Worm (Caenorhabditis elegans) whole organism, dauer: ENCODE measurements around the gene npr-19.

Source experiments
- unc-62 ChIP-seq: sonication (generic microtip); optimal IDR thresholded peaks from 2 replicates; lab custom pipeline; 2017; ENCODE audit warnings: missing biosample characterization, missing genetic modification reagents, missing genetic modification characterization

npr-19 gene

DNA sequence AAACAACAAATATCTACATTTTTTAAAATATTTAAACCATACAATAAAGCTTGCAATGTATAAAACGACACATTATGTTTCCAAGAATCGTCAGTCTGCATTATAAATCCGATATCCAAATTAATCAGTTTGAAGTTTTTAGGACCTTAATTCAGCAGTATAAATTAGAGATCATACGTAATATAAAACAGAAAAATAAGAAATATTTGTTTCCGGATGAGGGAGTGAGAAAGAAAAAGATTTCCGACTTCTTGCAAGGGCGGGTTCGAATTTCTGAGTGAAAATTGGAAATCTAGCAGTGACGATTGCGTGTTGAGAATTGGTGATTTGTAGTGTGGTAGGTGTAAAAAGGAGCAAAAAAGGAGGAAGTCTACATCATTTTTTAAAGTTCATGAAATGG, at the start of gene npr-19:
TSS of gene npr-19 (minus strand) at position 101 of the 400 bp plus-strand sequence.
- TF ChIP-seq unc-62 (GFP tag; lab: Kevin White, UChicago): no peak

DNA sequence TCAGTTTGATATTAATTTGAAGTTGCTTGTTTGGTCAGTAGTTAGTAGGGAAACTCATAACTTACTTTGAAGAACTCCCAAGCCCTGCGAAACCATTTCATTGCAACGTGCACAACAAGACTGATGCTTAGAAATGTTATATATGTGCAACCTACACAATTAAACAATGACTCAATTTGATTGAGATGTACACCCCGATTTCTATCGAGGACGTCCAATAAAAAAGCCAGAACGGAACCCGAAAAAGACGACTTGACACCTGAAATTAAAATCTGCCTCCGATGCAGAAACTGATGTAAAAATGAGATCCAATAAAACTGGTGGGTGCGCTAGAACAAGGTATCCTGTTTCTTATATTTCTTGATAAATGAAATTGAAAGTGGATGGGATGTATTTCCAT, 49.4 kb upstream of the npr-19 start, which contains the start of gene T04G9.6:
TSS of gene T04G9.6 (minus strand) at position 101 of the 400 bp plus-strand sequence.
- no peak for TF ChIP-seq unc-62 (GFP tag; lab: Kevin White, UChicago)

DNA sequence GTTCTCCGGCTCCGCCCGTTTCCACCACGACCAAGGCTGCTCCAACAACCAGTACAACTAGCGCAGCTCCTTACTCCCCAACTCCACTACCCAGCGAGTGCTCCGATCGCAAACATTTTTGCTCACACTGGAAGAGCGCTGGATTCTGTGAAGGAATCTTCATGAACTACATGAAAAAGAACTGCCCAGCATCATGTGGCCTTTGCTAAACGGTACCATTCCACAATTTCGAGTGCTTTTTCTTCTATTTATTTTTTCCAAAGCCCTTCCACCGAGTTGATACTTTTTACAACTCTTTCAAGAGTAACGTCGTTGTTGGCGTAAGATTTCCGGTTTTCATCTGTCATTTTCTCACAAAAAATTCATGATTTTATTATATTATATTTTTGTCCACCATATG, 44.6 kb upstream of the npr-19 start:
- no peak for TF ChIP-seq unc-62 (GFP tag; lab: Kevin White, UChicago)

DNA sequence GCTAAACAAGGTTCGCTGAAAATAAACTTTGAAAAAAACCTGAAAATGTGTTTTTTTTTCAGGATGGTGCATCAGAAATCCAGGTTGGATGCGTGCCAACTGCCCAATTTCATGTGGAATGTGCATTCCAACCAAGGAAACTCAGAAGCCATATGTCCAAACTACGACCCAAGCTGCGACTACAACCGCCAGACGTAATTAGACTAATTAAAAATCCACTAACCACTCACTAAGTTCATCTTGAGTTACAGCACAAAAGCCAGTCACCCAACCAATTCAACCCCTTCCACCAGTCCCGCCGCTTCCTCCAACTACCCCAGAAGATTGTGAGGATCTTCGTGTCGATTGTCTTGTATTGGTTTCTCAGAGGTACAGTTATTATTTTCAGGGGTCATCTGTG, 43.8 kb upstream of the npr-19 start:
- no peak for TF ChIP-seq unc-62 (GFP tag; lab: Kevin White, UChicago)

DNA sequence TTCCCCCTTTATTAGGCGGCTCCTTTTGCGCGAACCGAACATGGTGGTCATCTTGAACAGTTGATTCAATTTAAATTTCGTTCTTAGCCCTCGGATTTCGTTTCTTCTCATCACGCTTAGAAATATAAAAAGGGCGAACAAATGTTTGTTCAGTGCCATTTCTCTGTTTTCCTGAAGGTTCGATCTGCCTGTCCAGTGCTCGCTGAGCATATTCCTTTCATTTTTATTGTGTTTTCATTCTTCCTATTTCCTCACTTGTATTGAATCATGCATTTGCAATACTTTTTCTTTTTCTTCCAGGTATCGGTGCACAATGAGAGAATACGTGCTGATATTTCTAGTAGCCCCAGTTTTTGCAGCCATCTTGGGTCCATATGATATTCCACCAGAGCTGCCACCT, 41.9 kb upstream of the npr-19 start, which contains the start of gene nas-15:
TSS of gene nas-15 (plus strand) at position 301 of the 400 bp plus-strand sequence.
- TF ChIP-seq unc-62 (GFP tag; lab: Kevin White, UChicago): no peak

DNA sequence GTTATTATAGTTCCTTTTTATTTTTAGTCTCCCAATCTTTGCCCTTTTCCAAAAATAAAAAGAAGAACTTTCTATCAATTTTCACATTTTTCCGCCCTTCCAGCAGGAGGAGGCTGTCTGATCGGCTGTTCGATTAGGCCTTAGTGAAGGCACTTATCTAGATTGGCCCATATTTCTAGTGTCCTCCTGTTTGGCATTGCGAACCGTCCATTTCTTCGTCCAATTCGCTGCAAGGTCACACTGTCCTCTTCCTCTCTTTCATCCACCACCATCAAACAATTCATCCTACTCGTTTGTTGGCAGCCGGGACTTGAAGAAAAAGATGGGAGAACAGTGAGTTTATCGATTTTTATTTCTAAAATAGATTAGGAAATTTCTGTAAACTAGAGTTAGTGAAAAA, 36.7 kb upstream of the npr-19 start, which contains the start of gene T04G9.4:
TSS of gene T04G9.4 (plus strand) at position 293 of the 400 bp plus-strand sequence.
- no peak for TF ChIP-seq unc-62 (GFP tag; lab: Kevin White, UChicago)

DNA sequence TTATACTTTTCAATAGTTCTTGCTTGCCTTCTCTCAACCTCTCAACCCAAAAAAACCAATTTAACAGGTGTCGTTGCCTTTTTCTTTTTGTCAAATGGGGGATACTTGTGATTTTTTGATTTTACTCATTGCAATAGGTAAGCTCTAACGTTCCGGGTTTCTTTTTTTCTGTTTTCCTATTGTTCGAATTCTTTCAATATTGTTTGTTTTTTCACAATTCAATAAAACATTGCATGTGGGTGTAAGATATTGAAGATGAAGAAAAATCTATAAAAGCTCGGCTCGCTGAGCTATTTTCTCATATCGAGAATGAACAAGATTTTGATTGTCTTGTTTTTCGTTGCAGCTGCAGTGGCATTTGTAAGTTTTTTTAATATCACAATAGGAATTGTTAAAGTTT, 35.1 kb upstream of the npr-19 start, which contains the start of gene T04G9.7:
TSS of gene T04G9.7 (plus strand) at position 301 of the 400 bp plus-strand sequence.
- no peak for TF ChIP-seq unc-62 (GFP tag; lab: Kevin White, UChicago)

DNA sequence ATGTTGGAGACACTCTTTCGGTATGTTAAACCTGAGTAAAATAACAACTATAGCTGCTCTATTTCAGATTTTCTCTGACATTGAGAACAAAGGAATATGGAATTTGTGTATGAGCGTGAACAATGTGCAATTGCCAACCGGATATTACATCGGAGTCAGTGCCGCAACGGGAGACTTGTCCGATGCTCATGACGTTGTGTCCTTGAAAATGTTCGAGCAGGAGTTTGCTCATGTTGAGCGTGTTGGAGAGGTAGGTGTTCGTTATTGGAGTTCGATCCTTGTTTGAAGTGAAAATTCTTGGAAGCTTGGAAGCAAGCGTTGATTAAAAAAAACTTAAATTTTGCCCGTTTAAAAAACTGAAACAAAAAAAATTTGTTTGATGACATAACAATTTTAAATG, 34.1 kb upstream of the npr-19 start:
- no peak for TF ChIP-seq unc-62 (GFP tag; lab: Kevin White, UChicago)

DNA sequence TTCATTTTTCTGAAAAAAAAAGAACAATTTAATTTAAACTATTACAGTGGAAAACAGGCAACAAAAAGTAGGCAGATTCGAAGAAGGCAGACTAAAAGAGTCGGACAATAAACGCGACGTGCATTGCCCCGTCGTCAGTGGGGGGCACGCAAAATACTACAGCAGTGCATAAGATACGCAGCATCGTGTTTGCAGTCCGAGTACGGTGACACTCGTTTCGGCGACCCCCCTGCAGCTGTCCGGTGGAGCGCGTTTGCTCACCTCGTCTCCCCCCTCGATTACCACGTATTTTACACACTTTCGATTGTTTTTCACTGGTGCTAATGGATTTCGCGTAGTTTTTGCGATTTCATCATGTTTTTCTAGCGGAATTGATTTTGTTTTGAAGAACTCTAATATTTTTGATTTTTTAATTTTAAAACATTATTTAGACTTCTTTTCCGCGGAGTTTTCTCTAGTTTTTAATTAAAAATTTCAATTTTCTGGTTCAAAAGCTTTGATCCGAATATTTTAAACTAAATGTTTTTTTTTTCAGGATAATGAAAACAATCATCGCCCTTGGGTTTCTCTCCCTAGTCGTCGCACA, 32.7 kb upstream of the npr-19 start, which contains the start of the genes trap-2 and ile-2:
TSS of gene trap-2 (minus strand) at position 9 of the 586 bp plus-strand sequence.
TSS of gene ile-2 (plus strand) at position 536 of the 586 bp plus-strand sequence.
- TF ChIP-seq unc-62 (GFP tag; lab: Kevin White, UChicago): no peak

DNA sequence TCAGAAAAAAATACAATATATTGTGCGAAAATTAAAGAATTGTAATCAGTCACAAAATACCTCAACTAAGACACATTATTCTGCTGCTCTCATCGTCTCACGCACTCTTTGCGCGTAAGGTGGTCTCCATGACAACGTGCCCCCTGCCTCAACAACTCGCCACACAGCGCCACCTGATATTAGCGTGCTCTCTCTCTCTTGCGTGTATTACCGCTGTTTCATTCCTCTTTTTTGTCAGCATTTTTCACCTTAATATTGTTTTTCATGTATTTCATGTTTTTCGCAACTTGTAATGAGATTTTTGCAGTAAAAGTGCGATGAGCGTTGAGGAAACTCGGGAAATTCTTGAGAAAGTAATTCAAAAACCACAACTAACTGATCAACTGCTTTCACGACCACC, 28.0 kb upstream of the npr-19 start, which contains the start of gene dyf-11:
TSS of gene dyf-11 (plus strand) at position 301 of the 400 bp plus-strand sequence.
- no peak for TF ChIP-seq unc-62 (GFP tag; lab: Kevin White, UChicago)

DNA sequence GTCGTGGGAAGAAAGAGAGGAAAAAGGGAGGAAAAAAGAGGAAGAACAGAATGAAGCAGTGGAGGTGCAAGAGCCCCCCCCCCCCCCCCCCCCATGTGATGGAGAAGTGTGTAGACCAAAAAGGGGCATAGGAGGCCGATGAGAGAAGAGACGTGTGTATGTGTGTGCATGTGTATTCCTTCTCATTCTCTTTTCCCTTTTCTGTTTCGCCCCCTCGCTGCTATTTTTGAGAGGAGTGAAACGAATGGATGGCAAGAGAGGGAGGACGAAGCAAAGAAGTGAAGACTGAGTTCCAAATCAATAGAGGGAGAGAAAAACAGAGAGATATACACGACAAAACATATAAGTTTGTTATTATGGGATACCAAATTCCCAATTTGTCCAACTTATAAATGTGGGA, 25.1 kb upstream of the npr-19 start:
- TF ChIP-seq unc-62 (GFP tag; lab: Kevin White, UChicago): no peak

DNA sequence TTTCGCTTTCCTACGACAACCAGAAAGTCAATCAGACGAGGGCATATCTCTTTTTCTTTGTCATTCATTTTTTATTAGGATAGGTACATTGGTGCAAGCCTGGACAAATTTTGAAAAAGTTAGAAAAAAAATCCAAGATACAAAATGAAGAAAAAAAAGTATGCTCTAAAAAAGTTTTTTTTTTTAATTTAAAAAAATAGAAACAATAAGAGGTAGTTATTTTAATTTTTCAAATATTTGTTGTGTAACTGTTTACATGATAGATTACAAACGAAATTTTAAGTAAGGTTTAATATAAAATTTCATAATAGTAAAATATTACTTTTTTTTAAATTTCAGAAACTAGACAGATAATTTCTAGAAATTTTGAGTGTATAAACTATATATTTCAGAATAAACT, 24.2 kb upstream of the npr-19 start, which contains the start of gene aex-3:
TSS of gene aex-3 (minus strand) at position 101 of the 400 bp plus-strand sequence.
- no peak for TF ChIP-seq unc-62 (GFP tag; lab: Kevin White, UChicago)

DNA sequence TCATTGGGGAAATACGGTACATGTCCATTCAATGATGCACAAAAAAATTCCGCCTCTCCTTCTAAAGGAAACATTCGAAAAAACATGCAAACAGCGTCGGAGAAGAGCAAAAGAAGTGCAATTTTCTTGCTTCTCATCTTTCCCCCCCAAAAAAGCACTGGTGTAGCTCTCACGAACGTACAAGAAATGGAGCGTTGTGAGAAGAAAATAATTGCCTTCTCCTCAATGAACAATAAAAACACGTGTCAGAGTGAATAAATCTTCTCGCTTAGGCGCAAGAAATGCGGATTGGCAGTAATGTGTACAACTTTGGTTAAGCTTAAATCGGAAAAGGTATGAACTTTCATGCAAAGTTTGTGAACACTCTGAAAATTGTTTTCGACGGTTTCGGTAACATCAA, 12.8 kb upstream of the npr-19 start:
- no peak for TF ChIP-seq unc-62 (GFP tag; lab: Kevin White, UChicago)

DNA sequence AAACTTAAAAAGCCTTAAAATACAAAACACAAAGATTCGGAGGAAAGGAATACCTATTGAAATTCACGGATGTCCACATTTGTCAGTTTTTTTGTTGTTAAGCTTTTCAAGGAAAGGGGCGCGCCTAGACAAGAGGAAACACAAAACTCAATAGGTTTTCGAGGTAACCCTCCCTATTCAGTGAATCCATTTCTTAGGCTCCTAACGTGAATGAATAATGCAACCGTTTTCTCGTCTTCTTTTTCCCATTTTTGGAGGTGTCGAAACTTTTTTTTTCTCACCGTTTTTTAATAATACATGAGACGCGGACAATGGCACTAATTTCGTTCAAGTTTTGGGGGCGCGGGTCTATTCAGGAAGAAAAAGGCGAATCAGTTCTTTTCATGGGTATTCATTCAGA, 1.5 kb upstream of the npr-19 start:
- no peak for TF ChIP-seq unc-62 (GFP tag; lab: Kevin White, UChicago)

DNA sequence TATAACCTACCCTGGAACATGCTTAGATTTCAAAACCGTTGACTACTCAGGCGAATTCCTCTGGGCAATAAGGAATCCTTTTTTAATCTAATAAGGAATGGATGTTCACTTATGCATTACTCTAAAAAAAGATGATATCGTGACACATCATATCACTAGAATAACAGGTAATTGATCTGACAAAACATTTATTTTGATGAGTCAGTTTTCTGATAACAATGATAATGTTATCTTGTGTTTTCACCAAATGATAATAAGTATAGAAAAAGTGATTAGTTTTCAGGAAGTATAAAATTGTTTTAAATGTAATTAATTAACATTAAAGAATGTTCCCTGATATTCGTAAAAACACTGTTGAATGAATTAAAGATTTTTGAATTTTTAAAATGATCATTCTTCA, 6.4 kb downstream of the npr-19 start:
- TF ChIP-seq unc-62 (GFP tag; lab: Kevin White, UChicago): no peak

DNA sequence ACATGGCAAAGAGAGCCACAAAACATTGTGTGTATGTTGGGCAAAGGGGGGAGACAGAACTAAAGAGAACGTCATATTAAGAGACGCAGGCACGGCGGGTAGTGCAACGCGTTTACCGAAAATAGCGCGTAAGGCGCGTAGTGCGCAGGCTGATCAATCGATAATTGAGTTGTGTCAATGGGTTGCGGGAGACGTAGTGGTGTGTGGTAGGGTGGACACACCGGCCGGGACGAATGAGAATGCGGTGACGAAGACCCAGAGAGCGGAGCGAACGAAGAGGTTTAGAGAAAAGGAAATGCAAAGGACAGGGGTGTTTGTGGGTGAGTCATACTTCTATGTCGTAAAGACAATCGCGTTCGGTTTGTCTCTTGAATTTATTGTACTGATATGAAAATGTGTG, 7.7 kb downstream of the npr-19 start:
- no peak for TF ChIP-seq unc-62 (GFP tag; lab: Kevin White, UChicago)

DNA sequence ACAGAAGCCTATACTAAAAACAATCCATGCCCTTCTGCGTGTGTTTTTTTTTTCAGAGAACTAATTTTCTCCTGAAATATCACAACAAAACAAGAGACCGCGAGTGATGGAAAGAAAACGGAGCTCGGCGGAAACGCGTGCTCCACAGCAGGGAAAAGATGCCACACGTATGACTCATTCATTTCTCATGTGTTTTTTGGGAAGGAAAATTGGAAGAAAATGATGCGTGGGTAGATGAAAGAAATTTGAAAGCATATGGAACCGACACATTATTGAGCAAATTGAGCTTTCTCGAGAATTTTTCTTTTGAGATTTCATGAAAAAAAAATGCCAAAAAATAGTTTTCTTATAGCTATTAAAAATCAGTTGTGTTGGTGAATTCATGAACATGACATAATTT, 9.2 kb downstream of the npr-19 start:
- TF ChIP-seq unc-62 (GFP tag; lab: Kevin White, UChicago): no peak
